Fruit fly (Drosophila melanogaster): ENCODE measurements around the gene Idi.

dm6 chr3R:21295695-21296037 is 25.7 kb downstream of the Idi start:
- no peak for TF ChIP-seq Sin3A (optimal IDR thresholded peaks at IDR 0.05)
- no peak for TF ChIP-seq h (optimal IDR thresholded peaks at IDR 0.05)
- no peak for TF ChIP-seq psq (optimal IDR thresholded peaks at IDR 0.05)
- TF ChIP-seq insv (optimal IDR thresholded peaks at IDR 0.05) = no peak
- TF ChIP-seq Myc (optimal IDR thresholded peaks at IDR 0.05) = no peak
